Fruit fly (Drosophila melanogaster): ENCODE results near the gene dbf.

Gene dbf

DNA sequence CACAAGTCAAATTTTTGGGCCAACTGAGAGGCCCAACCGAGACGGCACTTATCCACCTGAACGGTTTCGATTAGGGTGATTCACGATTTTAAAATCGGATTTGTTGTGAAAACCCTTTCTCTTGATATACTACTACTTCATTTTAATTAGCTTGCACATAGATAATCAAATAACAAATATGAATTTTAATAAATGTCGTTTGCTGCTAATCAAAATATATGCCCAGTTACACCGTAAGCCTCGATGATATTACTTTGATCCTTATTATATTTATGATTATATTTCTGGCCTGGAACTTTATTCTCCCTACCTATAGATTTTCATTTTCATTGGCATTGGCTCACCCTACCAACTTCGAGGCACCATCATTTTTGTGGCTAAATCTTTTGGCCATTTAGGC, 35.5 kb upstream of the dbf start:
- TF ChIP-seq CG10631 (GFP tag; optimal IDR thresholded peaks at IDR 0.05), result peak; percentile 63
- TF ChIP-seq CG3032 (tag; optimal IDR thresholded peaks at IDR 0.05), result peak; percentile 55
- TF ChIP-seq CG10669 (GFP tag; optimal IDR thresholded peaks at IDR 0.05), result peak; percentile 47
- TF ChIP-seq CG6163 (GFP tag; IDR thresholded peaks at IDR 0.05), result peak; percentile 48; the same call in 1 of the 3 replicates
- peak; percentile 79 for TF ChIP-seq Met (GFP tag; optimal IDR thresholded peaks at IDR 0.05)
- no peak for TF ChIP-seq fkh (GFP tag; optimal IDR thresholded peaks at IDR 0.05)
- peak; percentile 66 for TF ChIP-seq pdm3 (GFP tag; optimal IDR thresholded peaks at IDR 0.05)
- peak; percentile 18 for TF ChIP-seq CG11762 (GFP tag; optimal IDR thresholded peaks at IDR 0.05; ENCODE audit: insufficient read depth)
- TF ChIP-seq dac (GFP tag; optimal IDR thresholded peaks at IDR 0.05), result no peak
- TF ChIP-seq Eip93F (GFP tag; optimal IDR thresholded peaks at IDR 0.05), result no peak
- TF ChIP-seq topi (GFP tag; optimal IDR thresholded peaks at IDR 0.05), result peak; percentile 71
- TF ChIP-seq Ets21C (GFP tag; optimal IDR thresholded peaks at IDR 0.05), result peak; percentile 39
- TF ChIP-seq CG8632 (GFP tag; optimal IDR thresholded peaks at IDR 0.05), result peak; percentile 54
- TF ChIP-seq Hr39 (GFP tag; optimal IDR thresholded peaks at IDR 0.05), result peak; percentile 55
- peak; percentile 69 for TF ChIP-seq Smox (GFP tag; optimal IDR thresholded peaks at IDR 0.05)
- peak; percentile 52 for TF ChIP-seq spab (GFP tag; optimal IDR thresholded peaks at IDR 0.05)
- no peak for TF ChIP-seq Hr38 (GFP tag; optimal IDR thresholded peaks at IDR 0.05)
- TF ChIP-seq Sox102F (GFP tag; optimal IDR thresholded peaks at IDR 0.05), result peak; percentile 72
- TF ChIP-seq Eip75B (GFP tag; optimal IDR thresholded peaks at IDR 0.05), result peak; percentile 67
- peak; percentile 48 for TF ChIP-seq cyc (GFP tag; optimal IDR thresholded peaks at IDR 0.05)
- TF ChIP-seq esn (GFP tag; optimal IDR thresholded peaks at IDR 0.05), result peak; percentile 79
- TF ChIP-seq CG11294 (GFP tag; IDR thresholded peaks at IDR 0.05), result no peak
- TF ChIP-seq CG3919 (GFP tag; optimal IDR thresholded peaks at IDR 0.05), result peak; percentile 62
- no peak for TF ChIP-seq CG11902 (GFP tag; optimal IDR thresholded peaks at IDR 0.05)
- TF ChIP-seq dsx (GFP tag; optimal IDR thresholded peaks at IDR 0.05; ENCODE audit: poor library complexity, severe bottlenecking), result peak; percentile 40
- peak; percentile 56 for TF ChIP-seq fd59A (GFP tag; optimal IDR thresholded peaks at IDR 0.05)
- peak; percentile 77 for TF ChIP-seq CG8119 (GFP tag; IDR thresholded peaks at IDR 0.05)
- peak; percentile 69 for TF ChIP-seq OdsH (GFP tag; optimal IDR thresholded peaks at IDR 0.05)
- TF ChIP-seq CG31627 (GFP tag; optimal IDR thresholded peaks at IDR 0.05), result peak; percentile 55
- no peak for TF ChIP-seq CG9139 (GFP tag; optimal IDR thresholded peaks at IDR 0.05)
- peak; percentile 15 for TF ChIP-seq CG1621 (tag; optimal IDR thresholded peaks at IDR 0.05)
- peak; percentile 67 for TF ChIP-seq CG6792 (GFP tag; optimal IDR thresholded peaks at IDR 0.05)
- peak; percentile 24 for TF ChIP-seq CG16779 (tag; optimal IDR thresholded peaks at IDR 0.05)
- peak; percentile 62 for TF ChIP-seq vri (GFP tag; optimal IDR thresholded peaks at IDR 0.05)
- TF ChIP-seq Blimp-1 (GFP tag; optimal IDR thresholded peaks at IDR 0.05), result peak; percentile 50
- peak; percentile 36 for TF ChIP-seq Hr4 (GFP tag; optimal IDR thresholded peaks at IDR 0.05)
- TF ChIP-seq ss (GFP tag; optimal IDR thresholded peaks at IDR 0.05), result peak; percentile 6 to 44
- TF ChIP-seq salr (GFP tag; optimal IDR thresholded peaks at IDR 0.05), result no peak
- peak; percentile 54 for TF ChIP-seq CG32006 (GFP tag; optimal IDR thresholded peaks at IDR 0.05)
- TF ChIP-seq eg (GFP tag; IDR thresholded peaks at IDR 0.05), result peak; percentile 49; the same call in 2 of the 3 replicates
- peak; percentile 30 for TF ChIP-seq Sox15 (GFP tag; optimal IDR thresholded peaks at IDR 0.05)
- peak; percentile 92 for TF ChIP-seq Eip78C (GFP tag)
- no peak for TF ChIP-seq Lpt (GFP tag; optimal IDR thresholded peaks at IDR 0.05)
- TF ChIP-seq CG8319 (GFP tag; optimal IDR thresholded peaks at IDR 0.05), result peak; percentile 36
- peak; percentile 66 for TF ChIP-seq lz (GFP tag; optimal IDR thresholded peaks at IDR 0.05)
- no peak for TF ChIP-seq Gug (GFP tag; IDR thresholded peaks at IDR 0.05)
- peak; percentile 53 for TF ChIP-seq Sox14 (GFP tag; optimal IDR thresholded peaks at IDR 0.05)
- peak; percentile 88 for TF ChIP-seq svp (GFP tag)
- peak; percentile 66 for TF ChIP-seq acj6 (GFP tag; optimal IDR thresholded peaks at IDR 0.05)
- TF ChIP-seq CG15336 (GFP tag; IDR thresholded peaks at IDR 0.05), result peak; percentile 62
- TF ChIP-seq CG6808 (GFP tag; optimal IDR thresholded peaks at IDR 0.05), result peak; percentile 42
- no peak for TF ChIP-seq fd85E (GFP tag; optimal IDR thresholded peaks at IDR 0.05)
